Fruit fly (Drosophila melanogaster) whole organism, pupa: ENCODE results near the gene Pis.

Source experiments
- CG34367 ChIP-seq: fragments of 200-800 bp; sonication (Bioruptor generic); optimal IDR thresholded peaks from 2 replicates; lab custom pipeline; 2018; ENCODE audit warnings: missing biosample characterization, mild to moderate bottlenecking, missing genetic modification characterization
- Pif1B ChIP-seq: fragments of 200-800 bp; sonication (Bioruptor generic); optimal IDR thresholded peaks from 3 replicates; lab custom pipeline; 2016; ENCODE audit warnings: missing biosample characterization, missing genetic modification characterization

- TF ChIP-seq CG34367 (tag; lab: Kevin White, UChicago), result no peak
- TF ChIP-seq Pif1B, result no peak
These were observed 33.5 kb upstream of the Pis start, which contains the start of gene Arp6 for dm6 chrX:15737110-15737509.
